Worm (Caenorhabditis elegans): Measurements from ENCODE around the gene srj-10.

srj-10 gene

DNA sequence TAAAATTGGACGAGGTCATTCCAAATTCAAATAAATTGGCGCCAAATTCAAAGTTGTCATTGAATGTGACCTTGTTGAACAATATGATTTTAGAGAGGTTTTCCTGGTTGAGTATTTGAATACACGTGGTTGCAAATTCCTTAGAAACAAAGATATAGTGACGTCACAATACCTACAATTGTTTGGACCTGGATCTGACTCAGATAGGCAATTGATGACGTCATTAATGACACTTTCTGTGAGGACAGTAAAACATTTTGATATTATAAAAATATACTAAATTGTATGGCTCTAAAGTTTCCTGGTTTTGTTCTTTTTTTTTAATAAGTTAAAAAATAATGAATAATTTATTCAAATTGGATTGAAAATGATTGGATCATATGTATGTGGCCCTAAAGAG, 32.3 kb downstream of the srj-10 start (continued):
- TF ChIP-seq pag-3 (tag; optimal IDR thresholded peaks at IDR 0.05; ENCODE audit: borderline replicate concordance, insufficient read depth) = no peak
- no peak for TF ChIP-seq pqm-1 (tag; optimal IDR thresholded peaks at IDR 0.05)
- TF ChIP-seq lir-3 (tag; optimal IDR thresholded peaks at IDR 0.05; ENCODE audit: poor library complexity) = no peak
- no peak for TF ChIP-seq unc-30 (tag; optimal IDR thresholded peaks at IDR 0.05)
- TF ChIP-seq efl-1 (optimal IDR thresholded peaks at IDR 0.05) = peak in 1 of 2 experiments; percentile 10
- no peak for TF ChIP-seq efl-1 (GFP tag; optimal IDR thresholded peaks at IDR 0.05 in 1 of 2)
- TF ChIP-seq tbx-2 (tag; optimal IDR thresholded peaks at IDR 0.05) = no peak
- no peak for TF ChIP-seq nhr-20 (tag; optimal IDR thresholded peaks at IDR 0.05)
- no peak for TF ChIP-seq ceh-63 (GFP tag; optimal IDR thresholded peaks at IDR 0.05)
- no peak for TF ChIP-seq elt-3 (tag; optimal IDR thresholded peaks at IDR 0.05)
- no peak for TF ChIP-seq lin-35 (GFP tag; optimal IDR thresholded peaks at IDR 0.05)
- TF ChIP-seq lin-15B (tag; optimal IDR thresholded peaks at IDR 0.05) = no peak
- TF ChIP-seq blmp-1 (tag; optimal IDR thresholded peaks at IDR 0.05) = no peak
- TF ChIP-seq egl-13 (tag; optimal IDR thresholded peaks at IDR 0.05) = no peak
- TF ChIP-seq elt-2 (tag; optimal IDR thresholded peaks at IDR 0.05) = no peak
- TF ChIP-seq unc-62 (GFP tag; optimal IDR thresholded peaks at IDR 0.05) = no peak
- TF ChIP-seq nhr-76 (tag; optimal IDR thresholded peaks at IDR 0.05) = no peak
- peak; percentile 23 for TF ChIP-seq xbp-1 (tag; optimal IDR thresholded peaks at IDR 0.05)
- TF ChIP-seq ets-5 (GFP tag; IDR thresholded peaks at IDR 0.05) = no peak
- TF ChIP-seq snpc-4 (tag; optimal IDR thresholded peaks at IDR 0.05) = no peak
- TF ChIP-seq fkh-10 (GFP tag; optimal IDR thresholded peaks at IDR 0.05) = no peak
- TF ChIP-seq unc-98 (GFP tag; IDR thresholded peaks at IDR 0.05) = no peak
- TF ChIP-seq zip-4 (GFP tag; optimal IDR thresholded peaks at IDR 0.05) = no peak
- TF ChIP-seq snu-23 (GFP tag; optimal IDR thresholded peaks at IDR 0.05) = no peak
- no peak for TF ChIP-seq nhr-84 (tag; optimal IDR thresholded peaks at IDR 0.05)
- no peak for TF ChIP-seq irx-1 (tag; optimal IDR thresholded peaks at IDR 0.05)
- no peak for TF ChIP-seq ztf-11 (tag; optimal IDR thresholded peaks at IDR 0.05)
- no peak for TF ChIP-seq sup-37 (GFP tag; optimal IDR thresholded peaks at IDR 0.05)
- no peak for TF ChIP-seq fkh-8 (tag; optimal IDR thresholded peaks at IDR 0.05)
- no peak for TF ChIP-seq pax-3 (tag; optimal IDR thresholded peaks at IDR 0.05)
- peak; percentile 3 for TF ChIP-seq lin-14 (GFP tag; optimal IDR thresholded peaks at IDR 0.05)
- TF ChIP-seq grh-1 (GFP tag; IDR thresholded peaks at IDR 0.05) = no peak
- TF ChIP-seq unc-86 (tag; optimal IDR thresholded peaks at IDR 0.05) = no peak
- TF ChIP-seq dsc-1 (tag; optimal IDR thresholded peaks at IDR 0.05) = no peak
- TF ChIP-seq nhr-11 (tag; optimal IDR thresholded peaks at IDR 0.05) = no peak
- peak; percentile 2 for TF ChIP-seq nhr-90 (tag; optimal IDR thresholded peaks at IDR 0.05; ENCODE audit: poor library complexity)
- TF ChIP-seq lin-13 (GFP tag; optimal IDR thresholded peaks at IDR 0.05) = no peak
- peak; percentile 18 to 35 (median 19) for TF ChIP-seq dpl-1 (GFP tag; optimal IDR thresholded peaks at IDR 0.05)
- no peak for TF ChIP-seq skn-1 (tag; optimal IDR thresholded peaks at IDR 0.05)
- no peak for TF ChIP-seq mab-9 (GFP tag; IDR thresholded peaks at IDR 0.05)
- peak in 1 of 2 experiments; percentile 19 for TF ChIP-seq lsy-2 (tag; optimal IDR thresholded peaks at IDR 0.05)
- no peak for TF ChIP-seq jun-1 (tag; optimal IDR thresholded peaks at IDR 0.05)
- TF ChIP-seq nhr-28 (tag; optimal IDR thresholded peaks at IDR 0.05) = no peak
- TF ChIP-seq ceh-90 (tag; optimal IDR thresholded peaks at IDR 0.05) = no peak
- TF ChIP-seq nhr-19 (GFP tag; conservative IDR thresholded peaks at IDR 0.05) = no peak
- TF ChIP-seq sox-4 (tag; optimal IDR thresholded peaks at IDR 0.05) = no peak
- no peak for TF ChIP-seq egl-27 (tag; optimal IDR thresholded peaks at IDR 0.05)
- TF ChIP-seq alr-1 (tag; optimal IDR thresholded peaks at IDR 0.05; ENCODE audit: borderline replicate concordance) = no peak
- no peak for TF ChIP-seq C04F5.9 (tag; optimal IDR thresholded peaks at IDR 0.05)
- no peak for TF ChIP-seq C16A3.4 (tag; optimal IDR thresholded peaks at IDR 0.05)
- no peak for TF ChIP-seq hpl-2 (GFP tag; optimal IDR thresholded peaks at IDR 0.05)
- TF ChIP-seq ceh-82 (tag; optimal IDR thresholded peaks at IDR 0.05) = no peak

Measured in whole organism, L1 larva.